Fruit fly (Drosophila melanogaster) whole organism, embryonic: ENCODE data around the gene CG33233.
A peak's percentile ranks its signal among the peaks of the same experiment; 100 is the strongest.

Experiments used
- Abd-B ChIP-seq: fragments of 200-800 bp; sonication (Bioruptor generic); optimal IDR thresholded peaks from 2 replicates; lab custom pipeline; 2018; ENCODE audit warnings: missing biosample characterization, mild to moderate bottlenecking, missing genetic modification characterization, moderate library complexity
- Bgb ChIP-seq: fragments of 200-800 bp; sonication (Bioruptor generic); IDR thresholded peaks from 2 replicates; pipeline ENCODE4 v1.3.6; 2022; ENCODE audit warnings: missing biosample characterization, missing genetic modification characterization; ENCODE audit not compliant: partially characterized antibody
- BtbVII ChIP-seq: fragments of 200-800 bp; sonication (Bioruptor generic); optimal IDR thresholded peaks from 3 replicates; lab custom pipeline; 2017; ENCODE audit warnings: missing biosample characterization, mild to moderate bottlenecking, missing genetic modification characterization
- CG10654 ChIP-seq: fragments of 200-800 bp; sonication (Bioruptor generic); optimal IDR thresholded peaks from 2 replicates; lab custom pipeline; 2016; ENCODE audit warnings: missing biosample characterization, missing genetic modification characterization
- CG11247 ChIP-seq: fragments of 200-800 bp; sonication (Bioruptor generic); IDR thresholded peaks from 2 replicates; pipeline ENCODE4 v1.3.6; 2022; ENCODE audit warnings: missing biosample characterization, missing genetic modification characterization
- CG12236 ChIP-seq: fragments of 200-800 bp; sonication (Bioruptor generic); optimal IDR thresholded peaks from 2 replicates; lab custom pipeline; 2016; ENCODE audit warnings: missing biosample characterization, missing genetic modification characterization
- CG12659 ChIP-seq: fragments of 200-800 bp; sonication (Bioruptor generic); optimal IDR thresholded peaks from 3 replicates; lab custom pipeline; 2017; ENCODE audit warnings: mild to moderate bottlenecking, missing biosample characterization, missing genetic modification reagents, missing genetic modification characterization
- CG13624 ChIP-seq: fragments of 200-800 bp; sonication (Bioruptor generic); optimal IDR thresholded peaks from 2 replicates; lab custom pipeline; 2016; ENCODE audit warnings: missing biosample characterization, missing genetic modification characterization
- CG15696 ChIP-seq: fragments of 200-800 bp; sonication (Bioruptor generic); optimal IDR thresholded peaks from 2 replicates; lab custom pipeline; 2019; ENCODE audit warnings: missing biosample characterization, mild to moderate bottlenecking, missing genetic modification characterization, moderate library complexity
- CG17186 ChIP-seq: fragments of 200-800 bp; sonication (Bioruptor generic); optimal IDR thresholded peaks from 3 replicates; lab custom pipeline; 2017; ENCODE audit warnings: missing biosample characterization, missing genetic modification reagents, missing genetic modification characterization
- CG17359 ChIP-seq: fragments of 200-800 bp; sonication (Bioruptor generic); optimal IDR thresholded peaks from 3 replicates; lab custom pipeline; 2018; ENCODE audit warnings: missing biosample characterization, mild to moderate bottlenecking, missing genetic modification characterization, moderate library complexity
- CG18599 ChIP-seq: fragments of 200-800 bp; sonication (Bioruptor generic); optimal IDR thresholded peaks from 3 replicates; lab custom pipeline; 2017; ENCODE audit warnings: missing biosample characterization, missing genetic modification characterization, mild to moderate bottlenecking, moderate library complexity, missing genetic modification reagents
- CG2116 ChIP-seq: fragments of 200-800 bp; sonication (Bioruptor generic); optimal IDR thresholded peaks from 3 replicates; lab custom pipeline; 2018; ENCODE audit warnings: missing biosample characterization, mild to moderate bottlenecking, missing genetic modification characterization
- CG31388 ChIP-seq: fragments of 200-800 bp; sonication (Bioruptor generic); optimal IDR thresholded peaks from 2 replicates; lab custom pipeline; 2016; ENCODE audit warnings: missing biosample characterization, missing genetic modification characterization
- CG32767 ChIP-seq: fragments of 200-800 bp; sonication (Bioruptor generic); IDR thresholded peaks from 2 replicates; pipeline ENCODE4 v1.3.6; 2022; ENCODE audit warnings: missing biosample characterization, missing genetic modification characterization
- CG32772 ChIP-seq: fragments of 200-800 bp; sonication (Bioruptor generic); IDR thresholded peaks from 2 replicates; pipeline ENCODE4 v1.3.6; 2022; ENCODE audit warnings: missing biosample characterization, missing genetic modification characterization
- CG4617 ChIP-seq: fragments of 200-800 bp; sonication (Bioruptor generic); optimal IDR thresholded peaks from 3 replicates; lab custom pipeline; 2016; ENCODE audit warnings: missing biosample characterization, missing genetic modification characterization, borderline replicate concordance
- CG6272 ChIP-seq: fragments of 200-800 bp; sonication (Bioruptor generic); IDR thresholded peaks from 2 replicates; pipeline ENCODE4 v1.3.6; 2022; ENCODE audit warnings: missing biosample characterization, missing genetic modification characterization
- CG7372 ChIP-seq: fragments of 200-800 bp; sonication (Bioruptor generic); IDR thresholded peaks from 2 replicates; pipeline ENCODE4 v1.3.6; 2022; ENCODE audit warnings: missing biosample characterization, missing genetic modification characterization
- CHES-1-like ChIP-seq: fragments of 200-800 bp; sonication (Bioruptor generic); optimal IDR thresholded peaks from 2 replicates; lab custom pipeline; 2016; ENCODE audit warnings: missing biosample characterization, missing genetic modification characterization
- Dbx ChIP-seq: fragments of 200-800 bp; sonication (Bioruptor generic); IDR thresholded peaks from 3 replicates; pipeline ENCODE4 v1.3.6; 2022; ENCODE audit warnings: missing biosample characterization, missing genetic modification characterization
- Ets65A ChIP-seq: fragments of 200-800 bp; sonication (Bioruptor generic); peaks from one replicate; lab custom pipeline; 2016; ENCODE audit warnings: missing biosample characterization, missing genetic modification characterization
- HLHmδ ChIP-seq: fragments of 200-800 bp; sonication (Bioruptor generic); optimal IDR thresholded peaks from 2 replicates; lab custom pipeline; 2018; ENCODE audit warnings: missing biosample characterization, mild to moderate bottlenecking, missing genetic modification characterization, moderate library complexity
- Med ChIP-seq: fragments of 200-800 bp; sonication (Bioruptor generic); peaks from one replicate; lab custom pipeline; 2016; ENCODE audit warnings: missing biosample characterization, missing genetic modification characterization, mild to moderate bottlenecking, inconsistent platforms, moderate library complexity
- Oli ChIP-seq: fragments of 200-800 bp; sonication (Bioruptor generic); optimal IDR thresholded peaks from 2 replicates; lab custom pipeline; 2018; ENCODE audit warnings: missing biosample characterization, mild to moderate bottlenecking, missing genetic modification characterization, moderate library complexity
- Side ChIP-seq: fragments of 200-800 bp; sonication (Bioruptor generic); optimal IDR thresholded peaks from 2 replicates; lab custom pipeline; 2016; ENCODE audit warnings: missing biosample characterization, missing genetic modification characterization
- ase ChIP-seq: fragments of 200-800 bp; sonication (Bioruptor generic); IDR thresholded peaks from 3 replicates; pipeline ENCODE4 v1.3.6; 2022; ENCODE audit warnings: missing biosample characterization, missing genetic modification characterization
- cad ChIP-seq: fragments of >200 bp; optimal IDR thresholded peaks from 2 replicates; lab custom pipeline; 2017; ENCODE audit warnings: missing biosample characterization, missing genetic modification characterization
- ewg ChIP-seq: fragments of 200-800 bp; sonication (Bioruptor generic); optimal IDR thresholded peaks from 3 replicates; lab custom pipeline; 2017; ENCODE audit warnings: mild to moderate bottlenecking, missing biosample characterization, missing genetic modification reagents, missing genetic modification characterization
- fd96Cb ChIP-seq: fragments of 200-800 bp; sonication (Bioruptor generic); optimal IDR thresholded peaks from 2 replicates; lab custom pipeline; 2018; ENCODE audit warnings: missing biosample characterization, mild to moderate bottlenecking, missing genetic modification characterization, moderate library complexity
- grn ChIP-seq: fragments of 200-800 bp; sonication (Bioruptor generic); optimal IDR thresholded peaks from 3 replicates; lab custom pipeline; 2017; ENCODE audit warnings: missing biosample characterization, missing genetic modification characterization
- hth ChIP-seq: fragments of >200 bp; optimal IDR thresholded peaks from 2 replicates; lab custom pipeline; 2017; ENCODE audit warnings: inconsistent platforms
- kni ChIP-seq: fragments of 200-800 bp; sonication (Bioruptor generic); optimal IDR thresholded peaks from 3 replicates; lab custom pipeline; 2017; ENCODE audit warnings: mild to moderate bottlenecking, missing biosample characterization, missing genetic modification reagents, missing genetic modification characterization
- lbe ChIP-seq: fragments of 200-800 bp; sonication (Bioruptor generic); optimal IDR thresholded peaks from 2 replicates; lab custom pipeline; 2016; ENCODE audit warnings: missing biosample characterization, mild to moderate bottlenecking, missing genetic modification characterization
- lilli ChIP-seq: fragments of 200-800 bp; sonication (Bioruptor generic); optimal IDR thresholded peaks from 3 replicates; lab custom pipeline; 2016; ENCODE audit warnings: missing biosample characterization, missing genetic modification characterization
- lov ChIP-seq, 2 experiments: fragments of 200-800 bp in 1 of 2; fragments of >200 bp in 1 of 2; sonication (Bioruptor generic) in 1 of 2; IDR thresholded peaks in 1 of 2; optimal IDR thresholded peaks in 1 of 2; 2 replicates in 1 of 2; 3 replicates in 1 of 2; pipeline versions ENCODE4 v1.3.6 to Lab custom; 2017 to 2022; ENCODE audit warnings: missing biosample characterization in 1 of 2, missing genetic modification characterization in 1 of 2
- sqz ChIP-seq: fragments of 200-800 bp; sonication (Bioruptor generic); optimal IDR thresholded peaks from 3 replicates; lab custom pipeline; 2018; ENCODE audit warnings: missing biosample characterization, mild to moderate bottlenecking, missing genetic modification characterization
- ssp ChIP-seq: fragments of 200-800 bp; sonication (Bioruptor generic); IDR thresholded peaks from 2 replicates; pipeline ENCODE4 v1.3.6; 2022; ENCODE audit warnings: missing biosample characterization, missing genetic modification characterization
- twi ChIP-seq: fragments of 200-800 bp; optimal IDR thresholded peaks from 2 replicates; lab custom pipeline; 2019; ENCODE audit warnings: missing biosample characterization, mild to moderate bottlenecking, missing genetic modification characterization, moderate library complexity
- vvl ChIP-seq: fragments of 200-800 bp; sonication (Bioruptor generic); IDR thresholded peaks from 2 replicates; pipeline ENCODE4 v1.3.6; 2022; ENCODE audit warnings: missing biosample characterization, missing genetic modification characterization

CG33233 gene

dm6 chr3L:2636023-2636968 lies 23.1 kb upstream of the CG33233 start (continued):
- no peak for TF ChIP-seq CG17186
- no peak for TF ChIP-seq hth (lab: Kevin White, UChicago)
- TF ChIP-seq fd96Cb (tag; lab: Kevin White, UChicago): peak; percentile 9
- no peak for TF ChIP-seq Side (GFP tag; lab: Kevin White, UChicago)
- TF ChIP-seq BtbVII (GFP tag; lab: Kevin White, UChicago): peak; percentile 16
- TF ChIP-seq HLHmδ (GFP tag; lab: Kevin White, UChicago): no peak
- TF ChIP-seq Dbx (GFP tag; lab: Robert Waterston, UW): peak; percentile 18; the same call in 1 of the 3 replicates
- peak; percentile 43; the same call in 1 of the 2 replicates for TF ChIP-seq vvl (GFP tag; lab: Robert Waterston, UW)
- 0 out of 2 replicates have a peak, but pooled peaks have one; percentile 21 for TF ChIP-seq Bgb
- no peak for TF ChIP-seq lilli (GFP tag; lab: Kevin White, UChicago)
- TF ChIP-seq sqz (GFP tag; lab: Kevin White, UChicago): no peak
- TF ChIP-seq cad (GFP tag; lab: Kevin White, UChicago): no peak
- TF ChIP-seq Ets65A (GFP tag; lab: Kevin White, UChicago): peak; percentile 53
- no peak for TF ChIP-seq CG31388 (GFP tag; lab: Kevin White, UChicago)
- peak; percentile 15 for TF ChIP-seq CG12659 (GFP tag; lab: Kevin White, UChicago)
- no peak for TF ChIP-seq CHES-1-like
- no peak for TF ChIP-seq ssp (GFP tag; lab: Robert Waterston, UW)
- no peak for TF ChIP-seq kni (GFP tag; lab: Kevin White, UChicago)
- peak; percentile 6 for TF ChIP-seq ewg
- no peak for TF ChIP-seq CG7372
- TF ChIP-seq Oli (tag; lab: Kevin White, UChicago): peak; percentile 27
- TF ChIP-seq lbe (GFP tag; lab: Kevin White, UChicago): peak; percentile 7
- TF ChIP-seq CG17359 (tag; lab: Kevin White, UChicago): peak; percentile 19
- peak; percentile 16 for TF ChIP-seq CG10654 (GFP tag; lab: Kevin White, UChicago)
- no peak for TF ChIP-seq CG32767 (GFP tag; lab: Robert Waterston, UW)
- no peak for TF ChIP-seq CG4617 (GFP tag; lab: Kevin White, UChicago)
- TF ChIP-seq CG18599 (GFP tag; lab: Kevin White, UChicago): peak; percentile 35
- TF ChIP-seq CG15696: no peak
- no peak for TF ChIP-seq grn (GFP tag; lab: Kevin White, UChicago)
- no peak for TF ChIP-seq CG13624 (GFP tag; lab: Kevin White, UChicago)
- no peak for TF ChIP-seq CG11247 (GFP tag; lab: Robert Waterston, UW)
- no peak for TF ChIP-seq Abd-B

DNA sequence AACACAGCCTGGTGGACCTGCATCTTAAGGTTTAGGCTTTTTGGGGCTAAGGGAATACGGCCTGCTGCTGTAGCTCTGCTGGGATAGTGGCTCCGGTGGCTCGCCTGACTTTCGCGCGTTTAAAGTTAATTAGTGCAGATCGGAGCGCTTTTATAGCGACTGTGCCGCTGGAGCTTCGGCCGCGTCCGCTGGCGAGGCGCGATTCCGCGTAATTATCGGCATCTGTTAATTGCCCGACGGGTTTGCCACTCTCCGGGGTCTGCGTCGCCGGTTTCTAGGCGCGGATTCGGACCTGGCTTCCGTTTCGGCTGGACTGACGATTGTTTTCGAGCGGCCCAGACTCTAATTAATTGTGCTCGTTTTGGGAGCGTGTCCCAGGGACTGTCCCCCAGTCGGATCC lies 16.1 kb upstream of the CG33233 start, which contains the start of gene CG14949:
Gene CG14949 (minus strand): TSS at position 101 of the 400 bp plus-strand sequence.
- no peak for TF ChIP-seq twi (tag; lab: Kevin White, UChicago)
- no peak for TF ChIP-seq CG32772 (GFP tag; lab: Robert Waterston, UW)
- 0 out of 2 replicates have a peak, but pooled peaks have one; percentile 6 for TF ChIP-seq CG6272
- no peak for TF ChIP-seq ase (GFP tag; lab: Robert Waterston, UW)
- peak; percentile 1 for TF ChIP-seq Med (GFP tag; lab: Kevin White, UChicago)
- no peak for TF ChIP-seq lov (optimal IDR thresholded peaks at IDR 0.05; lab: Kevin White, UChicago)
- 0 out of 3 replicates have a peak, but pooled peaks have one; percentile 16 for TF ChIP-seq lov (GFP tag; IDR thresholded peaks at IDR 0.05; lab: Robert Waterston, UW)
- no peak for TF ChIP-seq CG12236
- TF ChIP-seq CG2116 (GFP tag; lab: Kevin White, UChicago): no peak
- TF ChIP-seq, all 482 proteins: peak for 3
